Worm (Caenorhabditis elegans) whole organism, young adult: ENCODE results near the gene prmt-9.

Experiments used
- B0035.1 ChIP-seq: sonication (generic microtip); optimal IDR thresholded peaks from 2 replicates; lab custom pipeline; 2016; ENCODE audit warnings: missing genetic modification characterization, mild to moderate bottlenecking, missing compliant biosample characterization, missing genotype, missing genetic modification reagents
- B0336.3 ChIP-seq: fragments of 200-800 bp; sonication (Bioruptor generic); IDR thresholded peaks from 2 replicates; pipeline ENCODE4 v1.3.6; 2022; ENCODE audit warnings: missing genetic modification characterization, missing compliant biosample characterization
- F33H1.4 ChIP-seq: fragments of 200-800 bp; sonication (Bioruptor generic); IDR thresholded peaks from 2 replicates; pipeline ENCODE4 v1.3.6; 2022; ENCODE audit warnings: missing genetic modification reagents, missing genetic modification characterization, missing compliant biosample characterization
- F37B4.10 ChIP-seq: fragments of 200-800 bp; sonication (Bioruptor generic); IDR thresholded peaks from 2 replicates; pipeline ENCODE4 v1.3.6; 2022; ENCODE audit warnings: missing genetic modification characterization, missing compliant biosample characterization
- F39B2.1 ChIP-seq: fragments of 200-800 bp; sonication (Bioruptor generic); IDR thresholded peaks from 2 replicates; pipeline ENCODE4 v1.3.6; 2022; ENCODE audit warnings: missing genetic modification reagents, missing genetic modification characterization, missing compliant biosample characterization
- F49E8.2 ChIP-seq: sonication (generic microtip); optimal IDR thresholded peaks from 3 replicates; lab custom pipeline; 2017; ENCODE audit warnings: missing genetic modification characterization, mild to moderate bottlenecking, missing compliant biosample characterization, antibody characterized with exemption, moderate library complexity; ENCODE audit not compliant: insufficient read depth
- F57A8.1 ChIP-seq: fragments of 200-800 bp; sonication (Bioruptor generic); optimal IDR thresholded peaks from 2 replicates; lab custom pipeline; 2018; ENCODE audit warnings: mild to moderate bottlenecking, missing genetic modification characterization, moderate library complexity, missing compliant biosample characterization
- F57C9.4 ChIP-seq: sonication (generic microtip); optimal IDR thresholded peaks from 2 replicates; lab custom pipeline; 2017; ENCODE audit warnings: mild to moderate bottlenecking, missing genetic modification characterization, missing compliant biosample characterization
- T07F8.4 ChIP-seq: sonication (generic microtip); optimal IDR thresholded peaks from 2 replicates; lab custom pipeline; 2016; ENCODE audit warnings: mild to moderate bottlenecking, missing genetic modification characterization, moderate library complexity, missing compliant biosample characterization
- Y53F4B.3 ChIP-seq: fragments of 200-800 bp; sonication (Bioruptor generic); IDR thresholded peaks from 2 replicates; pipeline ENCODE4 v1.3.6; 2022; ENCODE audit warnings: missing genetic modification reagents, missing genetic modification characterization, missing compliant biosample characterization
- Y79H2A.3 ChIP-seq: fragments of 200-800 bp; sonication (Bioruptor generic); conservative IDR thresholded peaks from 2 replicates; pipeline ENCODE4 v1.3.6; 2022; ENCODE audit warnings: missing genetic modification reagents, missing genetic modification characterization, missing compliant biosample characterization
- aptf-3 ChIP-seq: fragments of 200-800 bp; sonication (Bioruptor generic); IDR thresholded peaks from 2 replicates; pipeline ENCODE4 v1.3.6; 2022; ENCODE audit warnings: missing genetic modification characterization, missing compliant biosample characterization
- atf-7 ChIP-seq: sonication (generic microtip); optimal IDR thresholded peaks from 2 replicates; lab custom pipeline; 2017; ENCODE audit warnings: mild to moderate bottlenecking, missing genetic modification characterization, missing compliant biosample characterization
- athp-1 ChIP-seq: sonication (generic microtip); optimal IDR thresholded peaks from 2 replicates; lab custom pipeline; 2017; ENCODE audit warnings: mild to moderate bottlenecking, missing genetic modification characterization, missing compliant biosample characterization
- attf-3 ChIP-seq: fragments of 200-800 bp; sonication (Bioruptor generic); conservative IDR thresholded peaks from 2 replicates; pipeline ENCODE4 v1.3.6; 2022; ENCODE audit warnings: missing genetic modification reagents, missing genetic modification characterization, missing compliant biosample characterization
- bed-2 ChIP-seq: fragments of 200-800 bp; sonication (Bioruptor generic); IDR thresholded peaks from 2 replicates; pipeline ENCODE4 v1.3.6; 2022; ENCODE audit warnings: missing genetic modification reagents, missing genetic modification characterization, missing compliant biosample characterization
- ceh-100 ChIP-seq: fragments of 200-800 bp; sonication (Bioruptor generic); IDR thresholded peaks from 2 replicates; pipeline ENCODE4 v1.3.6; 2022; ENCODE audit warnings: missing genetic modification reagents, missing genetic modification characterization, missing compliant biosample characterization
- ceh-40 ChIP-seq: fragments of 200-800 bp; sonication (Bioruptor generic); IDR thresholded peaks from 2 replicates; pipeline ENCODE4 v1.3.6; 2022; ENCODE audit warnings: missing genetic modification characterization, missing compliant biosample characterization
- ceh-79 ChIP-seq: sonication (generic microtip); optimal IDR thresholded peaks from 2 replicates; lab custom pipeline; 2017; ENCODE audit warnings: mild to moderate bottlenecking, missing genetic modification characterization, missing compliant biosample characterization
- ceh-91 ChIP-seq: fragments of 200-800 bp; sonication (Bioruptor generic); IDR thresholded peaks from 2 replicates; pipeline ENCODE4 v1.3.6; 2022; ENCODE audit warnings: missing genetic modification reagents, missing genetic modification characterization, missing compliant biosample characterization
- dox-1 ChIP-seq: fragments of 200-800 bp; sonication (Bioruptor generic); IDR thresholded peaks from 2 replicates; pipeline ENCODE4 v1.3.6; 2022; ENCODE audit warnings: missing genetic modification reagents, missing genetic modification characterization, missing compliant biosample characterization
- efl-1 ChIP-seq: fragments of 150-350 bp; optimal IDR thresholded peaks from 2 replicates; lab custom pipeline; 2014; ENCODE audit warnings: missing biosample characterization, missing genetic modification reagents, missing genetic modification characterization
- egl-44 ChIP-seq: fragments of 200-800 bp; sonication (Bioruptor generic); IDR thresholded peaks from 2 replicates; pipeline ENCODE4 v1.3.6; 2022; ENCODE audit warnings: missing genetic modification reagents, missing genetic modification characterization, missing compliant biosample characterization
- egrh-3 ChIP-seq: fragments of 200-800 bp; sonication (Bioruptor generic); IDR thresholded peaks from 2 replicates; pipeline ENCODE4 v1.3.6; 2022; ENCODE audit warnings: missing genetic modification reagents, missing genetic modification characterization, missing compliant biosample characterization
- lin-35 ChIP-seq, 3 experiments: fragments of 150-350 bp in 2 of 3; sonication (generic microtip) in 1 of 3; optimal IDR thresholded peaks; 2 replicates each; lab custom pipeline; 2014 to 2018; ENCODE audit warnings: missing biosample characterization in 3 of 3, missing genetic modification characterization in 3 of 3, missing genetic modification reagents in 3 of 3
- lin-40 ChIP-seq: sonication (generic microtip); optimal IDR thresholded peaks from 2 replicates; lab custom pipeline; 2016; ENCODE audit warnings: missing genetic modification characterization, mild to moderate bottlenecking, missing compliant biosample characterization, missing genotype, missing genetic modification reagents
- lir-1 ChIP-seq: fragments of 200-800 bp; sonication (Bioruptor generic); conservative IDR thresholded peaks from 2 replicates; pipeline ENCODE4 v1.3.6; 2022; ENCODE audit warnings: missing genetic modification reagents, missing genetic modification characterization, missing compliant biosample characterization
- madf-10 ChIP-seq: sonication (generic microtip); optimal IDR thresholded peaks from 2 replicates; lab custom pipeline; 2016; ENCODE audit warnings: mild to moderate bottlenecking, missing genetic modification characterization, missing compliant biosample characterization
- madf-6 ChIP-seq: fragments of 200-800 bp; sonication (Bioruptor generic); IDR thresholded peaks from 2 replicates; pipeline ENCODE4 v1.3.6; 2022; ENCODE audit warnings: missing genetic modification reagents, missing genetic modification characterization, missing compliant biosample characterization
- mxl-1 ChIP-seq: sonication (generic microtip); optimal IDR thresholded peaks from 2 replicates; lab custom pipeline; 2016; ENCODE audit warnings: missing genetic modification characterization, missing compliant biosample characterization
- nfya-2 ChIP-seq: fragments of 200-800 bp; sonication (Bioruptor generic); IDR thresholded peaks from 2 replicates; pipeline ENCODE4 v1.3.6; 2022; ENCODE audit warnings: missing genetic modification reagents, missing genetic modification characterization, missing compliant biosample characterization
- nhr-179 ChIP-seq: sonication (generic microtip); optimal IDR thresholded peaks from 2 replicates; lab custom pipeline; 2016; ENCODE audit warnings: mild to moderate bottlenecking, missing genetic modification characterization, missing compliant biosample characterization
- pbrm-1 ChIP-seq: fragments of 200-800 bp; sonication (Bioruptor generic); IDR thresholded peaks from 2 replicates; pipeline ENCODE4 v1.3.6; 2022; ENCODE audit warnings: missing genetic modification reagents, missing genetic modification characterization, missing compliant biosample characterization
- pha-4 ChIP-seq: fragments of 150-350 bp; sonication (generic microtip); optimal IDR thresholded peaks from 2 replicates; lab custom pipeline; 2014; ENCODE audit warnings: missing biosample characterization, missing genetic modification reagents, missing genetic modification characterization
- sea-2 ChIP-seq: fragments of 200-800 bp; sonication (Bioruptor generic); IDR thresholded peaks from 2 replicates; pipeline ENCODE4 v1.3.6; 2022; ENCODE audit warnings: missing genetic modification characterization, missing compliant biosample characterization
- snpc-4 ChIP-seq, 5 experiments: fragments of 150-350 bp in 1 of 5; sonication (generic microtip) in 4 of 5; optimal IDR thresholded peaks; 2 replicates each; lab custom pipeline; 2014 to 2018; ENCODE audit warnings: missing genetic modification characterization in 5 of 5, missing biosample characterization in 3 of 5, antibody characterized with exemption in 2 of 5, mild to moderate bottlenecking in 2 of 5, missing compliant biosample characterization in 2 of 5, missing genotype in 2 of 5, moderate library complexity in 2 of 5, missing genetic modification reagents in 1 of 5
- sptf-2 ChIP-seq: fragments of 200-800 bp; sonication (Bioruptor generic); optimal IDR thresholded peaks from 2 replicates; lab custom pipeline; 2018; ENCODE audit warnings: mild to moderate bottlenecking, missing genetic modification characterization, missing compliant biosample characterization
- tbp1 ChIP-seq: fragments of 200-800 bp; sonication (Bioruptor generic); optimal IDR thresholded peaks from 2 replicates; lab custom pipeline; 2018; ENCODE audit warnings: mild to moderate bottlenecking, missing genetic modification characterization, missing compliant biosample characterization
- tbx-9 ChIP-seq: sonication (generic microtip); optimal IDR thresholded peaks from 2 replicates; lab custom pipeline; 2016; ENCODE audit warnings: borderline replicate concordance, missing genetic modification characterization, inconsistent platforms, missing compliant biosample characterization
- xnd-1 ChIP-seq: sonication (generic microtip); optimal IDR thresholded peaks from 2 replicates; lab custom pipeline; 2016; ENCODE audit warnings: missing genotype, missing genetic modification reagents, missing genetic modification characterization, missing compliant biosample characterization
- ztf-25 ChIP-seq: fragments of 200-800 bp; sonication (Bioruptor generic); IDR thresholded peaks from 2 replicates; pipeline ENCODE4 v1.3.6; 2022; ENCODE audit warnings: missing genetic modification reagents, missing genetic modification characterization, missing compliant biosample characterization
- ztf-28 ChIP-seq: fragments of 200-800 bp; sonication (Bioruptor generic); IDR thresholded peaks from 2 replicates; pipeline ENCODE4 v1.3.6; 2022; ENCODE audit warnings: missing genetic modification reagents, missing genetic modification characterization, missing compliant biosample characterization

Gene prmt-9

DNA sequence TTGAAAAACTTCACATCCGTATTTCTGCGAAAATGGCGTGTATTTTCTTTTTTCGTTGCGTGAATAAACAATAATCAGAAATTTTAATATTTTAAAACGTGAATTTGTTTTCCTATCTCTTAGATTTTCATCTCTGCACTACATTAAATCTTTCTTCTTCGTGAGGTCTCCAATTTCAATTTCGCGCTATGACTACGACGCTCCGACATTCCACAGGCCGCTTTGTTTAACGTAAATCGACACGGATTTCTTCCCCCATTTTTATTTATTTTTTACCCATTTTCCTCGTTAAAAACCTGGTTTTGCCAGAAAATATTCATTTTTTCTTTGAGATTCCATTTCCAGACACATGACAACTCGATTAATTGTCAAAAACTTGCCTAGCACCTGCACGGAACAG, 40.5 kb upstream of the prmt-9 start, which contains the start of the genes T23F6.3 and rbd-1 (continued):
- no peak for TF ChIP-seq F57A8.1 (GFP tag; lab: Kevin White, UChicago)
- TF ChIP-seq ceh-40 (GFP tag; lab: Robert Waterston, UW) = no peak
- no peak for TF ChIP-seq nfya-2 (GFP tag; lab: Robert Waterston, UW)
- TF ChIP-seq nhr-179 (tag; lab: Kevin White, UChicago) = no peak
- TF ChIP-seq pha-4 (tag; lab: Kevin White, UChicago) = peak; percentile 61
- TF ChIP-seq ztf-25 (GFP tag; lab: Robert Waterston, UW) = no peak
- 0 out of 2 replicates have a peak, but pooled peaks have one; percentile 13 for TF ChIP-seq lir-1 (GFP tag; lab: Robert Waterston, UW)
- no peak for TF ChIP-seq ceh-91
- no peak for TF ChIP-seq B0336.3 (GFP tag; lab: Robert Waterston, UW)
- no peak for TF ChIP-seq Y79H2A.3 (GFP tag; lab: Robert Waterston, UW)
- peak; percentile 79 for TF ChIP-seq lin-40 (tag; lab: Kevin White, UChicago)
- TF ChIP-seq madf-10 (tag; lab: Kevin White, UChicago) = peak; percentile 55
- TF ChIP-seq pbrm-1 (GFP tag; lab: Robert Waterston, UW) = peak; percentile 54; the same call in 1 of the 2 replicates
- no peak for TF ChIP-seq egl-44 (GFP tag; lab: Robert Waterston, UW)
- no peak for TF ChIP-seq bed-2 (GFP tag; lab: Robert Waterston, UW)
- TF ChIP-seq dox-1 = peak; percentile 72
- peak; percentile 52 for TF ChIP-seq F33H1.4 (GFP tag; lab: Robert Waterston, UW)
- no peak for TF ChIP-seq snpc-4 (GFP tag; optimal IDR thresholded peaks at IDR 0.05; lab: Kevin White, UChicago)
- peak in 2 of 4 experiments; percentile 41 to 72 for TF ChIP-seq snpc-4 (tag; optimal IDR thresholded peaks at IDR 0.05; lab: Kevin White, UChicago)
- no peak for TF ChIP-seq mxl-1 (tag; lab: Kevin White, UChicago)
- TF ChIP-seq egrh-3 (GFP tag; lab: Robert Waterston, UW) = no peak
- TF ChIP-seq ceh-100 (GFP tag; lab: Robert Waterston, UW) = peak; percentile 96
- no peak for TF ChIP-seq T07F8.4 (tag; lab: Kevin White, UChicago)
- TF ChIP-seq B0035.1 (tag; lab: Kevin White, UChicago) = no peak
- peak; percentile 51 to 97 (median 84) for TF ChIP-seq lin-35 (GFP tag; optimal IDR thresholded peaks at IDR 0.05; lab: Kevin White, UChicago)
- TF ChIP-seq atf-7 = no peak
- no peak for TF ChIP-seq Y53F4B.3 (GFP tag; lab: Robert Waterston, UW)
- no peak for TF ChIP-seq F37B4.10 (GFP tag; lab: Robert Waterston, UW)
- TF ChIP-seq F49E8.2 (tag; lab: Kevin White, UChicago) = peak; percentile 47
- TF ChIP-seq xnd-1 (tag; lab: Kevin White, UChicago) = no peak

DNA sequence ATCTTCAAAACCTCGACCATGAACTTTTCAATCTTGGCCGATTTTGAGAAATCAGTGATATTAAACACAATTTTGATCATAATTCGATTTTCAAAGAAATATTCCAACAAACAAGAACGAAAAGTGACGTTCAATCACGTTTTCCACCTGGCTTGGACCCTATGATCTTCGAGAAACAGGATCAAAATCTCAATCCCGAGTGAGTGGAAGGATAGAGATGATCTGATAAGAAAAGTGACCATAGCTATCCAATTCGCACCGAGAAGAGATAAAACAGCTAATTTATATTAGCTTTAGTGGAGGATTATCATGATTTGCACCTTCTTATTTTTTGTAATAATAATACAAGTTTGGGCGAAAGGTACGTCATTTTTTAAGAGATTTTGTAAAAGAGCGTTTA, 36.9 kb upstream of the prmt-9 start, which contains the start of gene T23F6.2:
T23F6.2 (plus strand) TSS at position 251 of the 400 bp plus-strand sequence.
- TF ChIP-seq F57C9.4 (tag; lab: Kevin White, UChicago) (no peak), athp-1 (no peak), sea-2 (GFP tag; lab: Robert Waterston, UW) (no peak), ztf-28 (GFP tag; lab: Robert Waterston, UW) (no peak), nfya-2 (GFP tag; lab: Robert Waterston, UW) (no peak)

DNA sequence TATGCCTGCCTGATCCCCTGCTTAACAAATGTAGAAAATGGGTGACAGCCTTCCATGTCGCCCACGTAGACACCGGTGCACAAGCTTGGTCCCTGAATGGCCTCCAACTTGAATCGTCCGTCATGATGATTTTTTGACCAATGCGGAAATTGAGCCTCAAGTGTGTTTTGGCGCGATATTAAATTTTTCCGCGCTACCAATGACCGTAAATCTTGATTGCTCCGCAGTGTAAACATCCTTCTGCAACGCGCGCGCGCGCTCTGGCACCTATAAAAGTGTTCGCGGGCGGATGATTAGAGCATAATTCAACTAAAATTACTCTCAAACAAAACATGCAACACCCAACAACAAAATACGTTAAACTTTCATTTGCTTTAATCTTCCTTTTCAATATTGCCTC, 35.5 kb upstream of the prmt-9 start, which contains the start of gene idpp-7:
idpp-7 (plus strand) TSS at position 301 of the 400 bp plus-strand sequence.
- no peak for TF ChIP-seq pha-4 (tag; lab: Kevin White, UChicago)
- no peak for TF ChIP-seq F39B2.1
- no peak for TF ChIP-seq attf-3 (GFP tag; lab: Robert Waterston, UW)
- TF ChIP-seq ceh-79 (tag; lab: Kevin White, UChicago) = no peak
- no peak for TF ChIP-seq lin-35 (GFP tag; optimal IDR thresholded peaks at IDR 0.05; lab: Kevin White, UChicago)
- no peak for TF ChIP-seq sptf-2 (GFP tag; lab: Kevin White, UChicago)
- TF ChIP-seq tbx-9 (tag; lab: Kevin White, UChicago) = no peak
- peak; percentile 7 for TF ChIP-seq efl-1 (GFP tag; lab: Kevin White, UChicago)
- peak; percentile 59 for TF ChIP-seq madf-6 (GFP tag; lab: Robert Waterston, UW)
- no peak for TF ChIP-seq aptf-3
- TF ChIP-seq tbp1 (GFP tag; lab: Kevin White, UChicago) = no peak
- TF ChIP-seq, all 124 proteins: peak for 2
